Worm (Caenorhabditis elegans): ENCODE results near the gene K08D9.10.

- TF ChIP-seq unc-62 (GFP tag; optimal IDR thresholded peaks at IDR 0.05) = no peak
- TF ChIP-seq ama-1 (optimal IDR thresholded peaks at IDR 0.05) = no peak
- no peak for TF ChIP-seq pqm-1 (tag; optimal IDR thresholded peaks at IDR 0.05)
- TF ChIP-seq nhr-23 (tag; optimal IDR thresholded peaks at IDR 0.05) = no peak
- TF ChIP-seq nhr-76 (tag; optimal IDR thresholded peaks at IDR 0.05) = no peak
- no peak for TF ChIP-seq nhr-67 (tag; optimal IDR thresholded peaks at IDR 0.05)
- no peak for TF ChIP-seq ceh-82 (tag; optimal IDR thresholded peaks at IDR 0.05)
- no peak for TF ChIP-seq snpc-4 (tag; optimal IDR thresholded peaks at IDR 0.05)
- TF ChIP-seq ceh-28 (tag; optimal IDR thresholded peaks at IDR 0.05) = no peak
- TF ChIP-seq tbx-2 (tag; optimal IDR thresholded peaks at IDR 0.05) = no peak
- no peak for TF ChIP-seq nhr-11 (tag; optimal IDR thresholded peaks at IDR 0.05)
- no peak for TF ChIP-seq egl-27 (tag; optimal IDR thresholded peaks at IDR 0.05)
- TF ChIP-seq elt-3 (tag; optimal IDR thresholded peaks at IDR 0.05) = no peak
These were observed 26.1 kb downstream of the K08D9.10 start for ce11 chrV:3256809-3257208.

All from whole organism, L3 larva.